Worm (Caenorhabditis elegans): ENCODE data around the gene acy-1.

ce11 chrIII:4735443-4735842 is 13.5 kb downstream of the acy-1 start, which contains the start of gene F17C8.7:
- TF ChIP-seq alr-1 (tag; optimal IDR thresholded peaks at IDR 0.05) (no peak), snpc-4 (tag; optimal IDR thresholded peaks at IDR 0.05) (no peak), peb-1 (tag; optimal IDR thresholded peaks at IDR 0.05) (no peak), nhr-10 (tag; optimal IDR thresholded peaks at IDR 0.05) (no peak), R02D3.7 (tag; optimal IDR thresholded peaks at IDR 0.05) (no peak), zag-1 (tag; optimal IDR thresholded peaks at IDR 0.05) (no peak)
